Fruit fly (Drosophila melanogaster) whole organism, prepupa: ENCODE measurements around the gene CG15740.

Experiments
- CG6854 ChIP-seq: fragments of 200-800 bp; sonication (Bioruptor generic); optimal IDR thresholded peaks from 2 replicates; lab custom pipeline; 2017; ENCODE audit warnings: missing biosample characterization, mild to moderate bottlenecking, missing genetic modification characterization
- OdsH ChIP-seq: fragments of 200-800 bp; sonication (Bioruptor generic); optimal IDR thresholded peaks from 3 replicates; lab custom pipeline; 2016; ENCODE audit warnings: missing biosample characterization, missing genetic modification characterization
- Smox ChIP-seq: fragments of 200-800 bp; sonication (Bioruptor generic); optimal IDR thresholded peaks from 3 replicates; lab custom pipeline; 2016; ENCODE audit warnings: missing biosample characterization, missing genetic modification characterization
- Sox102F ChIP-seq: fragments of 200-800 bp; sonication (Bioruptor generic); optimal IDR thresholded peaks from 2 replicates; lab custom pipeline; 2016; ENCODE audit warnings: missing biosample characterization, mild to moderate bottlenecking, missing genetic modification characterization
- Sox15 ChIP-seq: fragments of 200-800 bp; sonication (Bioruptor generic); optimal IDR thresholded peaks from 3 replicates; lab custom pipeline; 2016; ENCODE audit warnings: missing biosample characterization, missing genetic modification characterization
- fd59A ChIP-seq: fragments of 200-800 bp; sonication (Bioruptor generic); optimal IDR thresholded peaks from 2 replicates; lab custom pipeline; 2017; ENCODE audit warnings: missing biosample characterization, mild to moderate bottlenecking, missing genetic modification characterization, missing genetic modification reagents
- lz ChIP-seq: fragments of 200-800 bp; sonication (Bioruptor generic); optimal IDR thresholded peaks from 3 replicates; lab custom pipeline; 2016; ENCODE audit warnings: missing biosample characterization, missing genetic modification characterization

DNA sequence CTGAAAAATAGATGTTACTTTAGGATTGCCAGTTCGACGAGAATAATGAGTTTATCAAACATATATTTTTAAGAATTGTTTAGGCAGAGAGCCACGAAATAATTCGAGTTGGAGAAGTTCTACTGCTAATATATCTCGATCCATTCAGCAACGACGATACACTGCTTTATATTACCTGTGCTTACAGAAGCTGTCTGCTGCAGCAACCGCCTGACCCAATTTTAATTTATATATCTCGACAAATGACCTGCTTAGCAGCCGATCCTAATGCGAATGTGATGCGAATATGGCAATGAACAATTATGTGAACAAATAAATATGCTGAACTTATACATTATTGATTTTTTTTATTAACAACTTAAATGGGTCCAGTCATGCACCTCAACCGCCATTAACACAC is 47.4 kb downstream of the CG15740 start:
- TF ChIP-seq OdsH = no peak
- no peak for TF ChIP-seq CG6854 (GFP tag; lab: Kevin White, UChicago)
- TF ChIP-seq Sox102F (GFP tag; lab: Kevin White, UChicago) = no peak
- TF ChIP-seq lz (GFP tag; lab: Kevin White, UChicago) = no peak
- no peak for TF ChIP-seq Smox (GFP tag; lab: Kevin White, UChicago)
- no peak for TF ChIP-seq fd59A (GFP tag; lab: Kevin White, UChicago)
- no peak for TF ChIP-seq Sox15
